Worm (Caenorhabditis elegans): Measurements from ENCODE around the gene pup-2.

DNA sequence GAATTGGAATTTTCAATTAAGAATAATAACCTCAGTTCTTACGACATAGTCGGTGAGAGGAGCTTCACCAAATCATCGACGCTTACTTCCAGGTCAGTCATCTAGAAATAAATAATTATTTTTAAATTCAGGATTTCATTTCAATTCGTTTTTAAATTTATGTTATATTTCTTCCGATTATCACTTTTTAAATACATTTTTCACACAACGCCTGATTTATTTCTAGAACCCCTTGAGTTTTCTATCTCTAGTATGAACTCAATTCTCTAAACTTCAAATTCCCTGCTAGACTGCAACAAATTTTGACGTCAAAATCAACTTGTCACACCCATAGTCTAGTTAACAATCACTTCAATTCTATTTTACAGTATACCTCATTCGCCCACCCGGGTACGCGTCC is 36.2 kb upstream of the pup-2 start, which contains the start of gene Y54H5A.2:
- TF ChIP-seq R02D3.7 (tag; optimal IDR thresholded peaks at IDR 0.05), result no peak
- TF ChIP-seq elt-2 (tag; optimal IDR thresholded peaks at IDR 0.05), result no peak
